Worm (Caenorhabditis elegans): ENCODE data around the gene skr-13.

Gene skr-13

ce11 chrIV:17176177-17176576, 13.8 kb upstream of the skr-13 start, which contains the start of gene C52D10.3:
Gene C52D10.3, plus strand, starts transcription at chrIV:17176477.
- TF ChIP-seq ZK337.2 (GFP tag; IDR thresholded peaks at IDR 0.05) (no peak), nhr-237 (tag; optimal IDR thresholded peaks at IDR 0.05) (no peak), Y5F2A.4 (GFP tag; optimal IDR thresholded peaks at IDR 0.05) (no peak), cey-2 (tag; optimal IDR thresholded peaks at IDR 0.05; ENCODE audit: borderline replicate concordance, insufficient read depth) (no peak)

ce11 chrIV:17174980-17175379, 12.6 kb upstream of the skr-13 start:
- TF ChIP-seq nhr-28 (tag; optimal IDR thresholded peaks at IDR 0.05) = peak; percentile 12
- no peak for TF ChIP-seq daf-16 (GFP tag; optimal IDR thresholded peaks at IDR 0.05)
- peak; percentile 93 for TF ChIP-seq daf-16 (tag; optimal IDR thresholded peaks at IDR 0.05)
- no peak for TF ChIP-seq unc-130 (GFP tag; optimal IDR thresholded peaks at IDR 0.05)
- peak; percentile 1 for TF ChIP-seq dve-1 (tag; optimal IDR thresholded peaks at IDR 0.05; ENCODE audit: insufficient read depth)
- TF ChIP-seq php-3 (GFP tag; IDR thresholded peaks at IDR 0.05) = no peak

ce11 chrIV:17174087-17174486, 11.7 kb upstream of the skr-13 start:
- TF ChIP-seq pqm-1 (tag; optimal IDR thresholded peaks at IDR 0.05) = peak; percentile 88
- TF ChIP-seq F10B5.3 (tag; optimal IDR thresholded peaks at IDR 0.05) = no peak
- TF ChIP-seq lin-29 (GFP tag; IDR thresholded peaks at IDR 0.05) = no peak
- no peak for TF ChIP-seq D1046.2 (GFP tag; IDR thresholded peaks at IDR 0.05)
- TF ChIP-seq aha-1 (tag) = no peak
- peak; percentile 57 for TF ChIP-seq nhr-48 (tag; optimal IDR thresholded peaks at IDR 0.05)
- TF ChIP-seq php-3 (GFP tag; IDR thresholded peaks at IDR 0.05) = peak; percentile 91
- no peak for TF ChIP-seq lin-39 (tag; optimal IDR thresholded peaks at IDR 0.05)
- no peak for TF ChIP-seq snpc-1.2 (GFP tag; IDR thresholded peaks at IDR 0.05)
- TF ChIP-seq F44E2.7 (GFP tag; IDR thresholded peaks at IDR 0.05) = no peak
- TF ChIP-seq F49E8.2 (tag; optimal IDR thresholded peaks at IDR 0.05; ENCODE audit: borderline replicate concordance) = no peak
- TF ChIP-seq pha-4 (GFP tag; IDR thresholded peaks at IDR 0.05) = no peak
- no peak for TF ChIP-seq pha-4 (tag; optimal IDR thresholded peaks at IDR 0.05)
- peak; percentile 74 for TF ChIP-seq mxl-3 (GFP tag; optimal IDR thresholded peaks at IDR 0.05)
- TF ChIP-seq rbr-2 (tag; optimal IDR thresholded peaks at IDR 0.05) = no peak
- no peak for TF ChIP-seq zfp-2 (tag; optimal IDR thresholded peaks at IDR 0.05)
- TF ChIP-seq nhr-102 (tag; optimal IDR thresholded peaks at IDR 0.05) = peak; percentile 90
- TF ChIP-seq lir-3 (tag; optimal IDR thresholded peaks at IDR 0.05) = no peak
- TF ChIP-seq spr-1 (tag; optimal IDR thresholded peaks at IDR 0.05) = no peak
- TF ChIP-seq hmg-1.1 (GFP tag; IDR thresholded peaks at IDR 0.05) = no peak
- no peak for TF ChIP-seq lim-7 (GFP tag; IDR thresholded peaks at IDR 0.05)
- TF ChIP-seq daf-19 (GFP tag; conservative IDR thresholded peaks at IDR 0.05) = no peak
- TF ChIP-seq mes-2 (tag; optimal IDR thresholded peaks at IDR 0.05; ENCODE audit: poor library complexity, severe bottlenecking) = peak; percentile 29
- no peak for TF ChIP-seq nhr-11 (tag; optimal IDR thresholded peaks at IDR 0.05)
- TF ChIP-seq ces-1 (GFP tag; optimal IDR thresholded peaks at IDR 0.05) = no peak
- no peak for TF ChIP-seq T26A8.4 (GFP tag; IDR thresholded peaks at IDR 0.05)
- no peak for TF ChIP-seq ZK546.5 (tag; optimal IDR thresholded peaks at IDR 0.05)
- TF ChIP-seq unc-39 (tag; optimal IDR thresholded peaks at IDR 0.05) = no peak
- TF ChIP-seq dve-1 (tag; optimal IDR thresholded peaks at IDR 0.05; ENCODE audit: insufficient read depth) = peak; percentile 95
- TF ChIP-seq ceh-82 (tag; optimal IDR thresholded peaks at IDR 0.05) = no peak
- no peak for TF ChIP-seq fkh-10 (GFP tag; optimal IDR thresholded peaks at IDR 0.05)
- no peak for TF ChIP-seq tag-97 (GFP tag; IDR thresholded peaks at IDR 0.05)
- no peak for TF ChIP-seq fos-1 (tag; optimal IDR thresholded peaks at IDR 0.05)
- TF ChIP-seq gei-8 (GFP tag; optimal IDR thresholded peaks at IDR 0.05) = no peak
- TF ChIP-seq nhr-41 (GFP tag; IDR thresholded peaks at IDR 0.05) = no peak
- no peak for TF ChIP-seq F37D6.2 (tag; optimal IDR thresholded peaks at IDR 0.05)
- peak; percentile 73; the same call in 1 of the 2 replicates for TF ChIP-seq nhr-42 (GFP tag; IDR thresholded peaks at IDR 0.05)
- no peak for TF ChIP-seq dmd-8 (GFP tag; IDR thresholded peaks at IDR 0.05)
- TF ChIP-seq hlh-30 (tag; optimal IDR thresholded peaks at IDR 0.05; ENCODE audit: insufficient read depth) = peak; percentile 40
- TF ChIP-seq Y5F2A.4 (GFP tag; optimal IDR thresholded peaks at IDR 0.05) = no peak
- TF ChIP-seq mep-1 (tag; optimal IDR thresholded peaks at IDR 0.05) = peak; percentile 51
- TF ChIP-seq lin-13 (GFP tag; optimal IDR thresholded peaks at IDR 0.05) = no peak
